Worm (Caenorhabditis elegans): ENCODE measurements around the gene nep-12.
A peak's percentile ranks its signal among the peaks of the same experiment; 100 is the strongest.

Gene nep-12

ce11 chrII:4758462-4758861 is 25.9 kb downstream of the nep-12 start, which contains the start of gene F26G1.3:
Gene F26G1.3 (plus strand): TSS chrII:4758762.
- no peak for TF ChIP-seq daf-19 (GFP tag; conservative IDR thresholded peaks at IDR 0.05)
- TF ChIP-seq nhr-10 (tag; optimal IDR thresholded peaks at IDR 0.05), result no peak
- no peak for TF ChIP-seq ZK546.5 (tag; optimal IDR thresholded peaks at IDR 0.05)
- TF ChIP-seq aly-2 (tag; optimal IDR thresholded peaks at IDR 0.05), result no peak

- no peak for TF ChIP-seq ZK546.5 (tag; optimal IDR thresholded peaks at IDR 0.05)
- no peak for TF ChIP-seq unc-62 (GFP tag; optimal IDR thresholded peaks at IDR 0.05 in 1 of 2)
- no peak for TF ChIP-seq unc-62 (tag; optimal IDR thresholded peaks at IDR 0.05)
- TF ChIP-seq duxl-1 (tag; optimal IDR thresholded peaks at IDR 0.05; ENCODE audit: poor library complexity), result no peak
- no peak for TF ChIP-seq spr-1 (tag; optimal IDR thresholded peaks at IDR 0.05)
- TF ChIP-seq dve-1 (tag; optimal IDR thresholded peaks at IDR 0.05; ENCODE audit: insufficient read depth), result no peak
- no peak for TF ChIP-seq nhr-77 (tag; optimal IDR thresholded peaks at IDR 0.05)
- no peak for TF ChIP-seq T26A8.4 (GFP tag; IDR thresholded peaks at IDR 0.05)
Observed at ce11 chrII:4756751-4757150, 27.6 kb downstream of the nep-12 start, which contains the start of gene C27D9.2. Gene C27D9.2 (minus strand): TSS chrII:4756851.

- TF ChIP-seq nhr-41 (GFP tag; IDR thresholded peaks at IDR 0.05), result no peak
- peak; percentile 37 for TF ChIP-seq T20F7.1 (GFP tag; optimal IDR thresholded peaks at IDR 0.05)
- no peak for TF ChIP-seq unc-39 (tag; optimal IDR thresholded peaks at IDR 0.05)
- TF ChIP-seq spr-1 (tag; optimal IDR thresholded peaks at IDR 0.05), result peak; percentile 75
- TF ChIP-seq spr-3 (GFP tag; optimal IDR thresholded peaks at IDR 0.05), result peak; percentile 15
- peak; percentile 76 for TF ChIP-seq Y48G9A.11 (GFP tag; IDR thresholded peaks at IDR 0.05)
Observed at ce11 chrII:4755654-4756053, 28.7 kb downstream of the nep-12 start.

ce11 chrII:4753133-4753532 is 31.2 kb downstream of the nep-12 start, which contains the start of gene C27D9.1:
Gene C27D9.1 (plus strand): TSS chrII:4753413.
- TF ChIP-seq aha-1 (tag) (peak; percentile 57), dmd-9 (GFP tag; IDR thresholded peaks at IDR 0.05) (no peak)

ce11 chrII:4752257-4752728 is 32.0 kb downstream of the nep-12 start, which contains the start of gene F41C3.1:
Gene F41C3.1 (plus strand): TSS chrII:4752307.
- TF ChIP-seq duxl-1 (tag; optimal IDR thresholded peaks at IDR 0.05; ENCODE audit: poor library complexity), result no peak
- no peak for TF ChIP-seq saeg-2 (GFP tag; IDR thresholded peaks at IDR 0.05)
- no peak for TF ChIP-seq ceh-62 (tag; optimal IDR thresholded peaks at IDR 0.05)
- no peak for TF ChIP-seq ZK546.5 (tag; optimal IDR thresholded peaks at IDR 0.05)
- TF ChIP-seq T26A8.4 (GFP tag; IDR thresholded peaks at IDR 0.05), result no peak
- peak in 1 of 2 experiments; percentile 96 for TF ChIP-seq unc-62 (GFP tag; optimal IDR thresholded peaks at IDR 0.05 in 1 of 2)
- no peak for TF ChIP-seq unc-62 (tag; optimal IDR thresholded peaks at IDR 0.05)

ce11 chrII:4749581-4749980 is 34.8 kb downstream of the nep-12 start, which contains the start of gene F41C3.2:
Gene F41C3.2 (plus strand): TSS chrII:4749968.
- no peak for TF ChIP-seq madf-9 (GFP tag; conservative IDR thresholded peaks at IDR 0.05)
- TF ChIP-seq pqm-1 (tag; optimal IDR thresholded peaks at IDR 0.05), result no peak
- no peak for TF ChIP-seq nhr-76 (tag; optimal IDR thresholded peaks at IDR 0.05)
- peak in 1 of 2 experiments; percentile 30 for TF ChIP-seq lsy-2 (tag; optimal IDR thresholded peaks at IDR 0.05)
- TF ChIP-seq nhr-28 (tag; optimal IDR thresholded peaks at IDR 0.05), result peak; percentile 8
- no peak for TF ChIP-seq dmd-6 (GFP tag; IDR thresholded peaks at IDR 0.05)
- TF ChIP-seq lir-3 (tag; optimal IDR thresholded peaks at IDR 0.05), result no peak
- TF ChIP-seq lin-1 (GFP tag; IDR thresholded peaks at IDR 0.05), result no peak
- TF ChIP-seq hmg-1.1 (GFP tag; IDR thresholded peaks at IDR 0.05), result no peak
- no peak for TF ChIP-seq set-16 (GFP tag; IDR thresholded peaks at IDR 0.05)
- TF ChIP-seq nhr-25 (tag; optimal IDR thresholded peaks at IDR 0.05; ENCODE audit: borderline replicate concordance, insufficient read depth), result no peak
- no peak for TF ChIP-seq attf-4 (tag; optimal IDR thresholded peaks at IDR 0.05)
- no peak for TF ChIP-seq pha-4 (GFP tag; IDR thresholded peaks at IDR 0.05)
- TF ChIP-seq pha-4 (tag; optimal IDR thresholded peaks at IDR 0.05), result no peak
- TF ChIP-seq tag-97 (GFP tag; IDR thresholded peaks at IDR 0.05), result no peak
